Fruit fly (Drosophila melanogaster) whole organism, embryonic: ENCODE results near the gene Drice.
A peak's percentile ranks its signal among the peaks of the same experiment; 100 is the strongest.

Experiments used
- ATbp ChIP-seq: fragments of 200-800 bp; sonication (Bioruptor generic); optimal IDR thresholded peaks from 2 replicates; lab custom pipeline; 2017; ENCODE audit warnings: missing biosample characterization, mild to moderate bottlenecking, missing genetic modification characterization, missing genetic modification reagents
- Ada2b ChIP-seq: fragments of 200-800 bp; sonication (Bioruptor generic); IDR thresholded peaks from 2 replicates; pipeline ENCODE4 v1.3.6; 2022; ENCODE audit warnings: missing biosample characterization, missing genetic modification characterization
- B-H1 ChIP-seq: fragments of 200-800 bp; sonication (Bioruptor generic); IDR thresholded peaks from 3 replicates; pipeline ENCODE4 v1.3.6; 2022; ENCODE audit warnings: missing biosample characterization, missing genetic modification characterization
- CG10209 ChIP-seq: fragments of 200-800 bp; sonication (Bioruptor generic); optimal IDR thresholded peaks from 3 replicates; lab custom pipeline; 2017; ENCODE audit warnings: missing biosample characterization, mild to moderate bottlenecking, missing genetic modification characterization, missing genetic modification reagents
- CG10979 ChIP-seq: fragments of 200-800 bp; sonication (Bioruptor generic); optimal IDR thresholded peaks from 2 replicates; lab custom pipeline; 2018; ENCODE audit warnings: missing biosample characterization, mild to moderate bottlenecking, missing genetic modification characterization, moderate library complexity
- CG11560 ChIP-seq: fragments of 200-800 bp; sonication (Bioruptor generic); IDR thresholded peaks from 3 replicates; pipeline ENCODE4 v1.3.6; 2022; ENCODE audit warnings: missing biosample characterization, missing genetic modification characterization
- CG12391 ChIP-seq: fragments of 200-800 bp; sonication (Bioruptor generic); optimal IDR thresholded peaks from 3 replicates; lab custom pipeline; 2018; ENCODE audit warnings: missing biosample characterization, mild to moderate bottlenecking, missing genetic modification characterization, moderate library complexity
- CG12769 ChIP-seq: fragments of 200-800 bp; sonication (Bioruptor generic); optimal IDR thresholded peaks from 2 replicates; lab custom pipeline; 2019; ENCODE audit warnings: missing biosample characterization, mild to moderate bottlenecking, missing genetic modification characterization, moderate library complexity
- CG13424 ChIP-seq: fragments of 200-800 bp; sonication (Bioruptor generic); optimal IDR thresholded peaks from 2 replicates; lab custom pipeline; 2019; ENCODE audit warnings: missing biosample characterization, mild to moderate bottlenecking, missing genetic modification characterization, moderate library complexity
- CG13624 ChIP-seq: fragments of 200-800 bp; sonication (Bioruptor generic); optimal IDR thresholded peaks from 2 replicates; lab custom pipeline; 2016; ENCODE audit warnings: missing biosample characterization, missing genetic modification characterization
- CG17186 ChIP-seq: fragments of 200-800 bp; sonication (Bioruptor generic); optimal IDR thresholded peaks from 3 replicates; lab custom pipeline; 2017; ENCODE audit warnings: missing biosample characterization, missing genetic modification reagents, missing genetic modification characterization
- CG32532 ChIP-seq: fragments of 200-800 bp; sonication (Bioruptor generic); IDR thresholded peaks from 2 replicates; pipeline ENCODE4 v1.3.6; 2022; ENCODE audit warnings: missing biosample characterization, missing genetic modification characterization
- CG32772 ChIP-seq: fragments of 200-800 bp; sonication (Bioruptor generic); IDR thresholded peaks from 2 replicates; pipeline ENCODE4 v1.3.6; 2022; ENCODE audit warnings: missing biosample characterization, missing genetic modification characterization
- CG5953 ChIP-seq: fragments of 200-800 bp; sonication (Bioruptor generic); IDR thresholded peaks from 2 replicates; pipeline ENCODE4 v1.3.6; 2022; ENCODE audit warnings: missing biosample characterization, missing genetic modification characterization
- CG6689 ChIP-seq: fragments of 200-800 bp; sonication (Bioruptor generic); IDR thresholded peaks from 2 replicates; pipeline ENCODE4 v1.3.6; 2022; ENCODE audit warnings: missing biosample characterization, missing genetic modification characterization
- D19A ChIP-seq: fragments of 200-800 bp; optimal IDR thresholded peaks from 3 replicates; lab custom pipeline; 2019; ENCODE audit warnings: missing biosample characterization, mild to moderate bottlenecking, missing genetic modification characterization, moderate library complexity
- Dp ChIP-seq: fragments of 200-800 bp; sonication (Bioruptor generic); optimal IDR thresholded peaks from 2 replicates; lab custom pipeline; 2018; ENCODE audit warnings: missing biosample characterization, mild to moderate bottlenecking, missing genetic modification characterization, moderate library complexity
- Drgx ChIP-seq: fragments of 200-800 bp; sonication (Bioruptor generic); IDR thresholded peaks from 2 replicates; pipeline ENCODE4 v1.3.6; 2022; ENCODE audit warnings: missing biosample characterization, missing genetic modification characterization
- Elba2 ChIP-seq: fragments of 200-800 bp; sonication (Bioruptor generic); optimal IDR thresholded peaks from 3 replicates; lab custom pipeline; 2016; ENCODE audit warnings: missing biosample characterization, missing genetic modification characterization
- H15 ChIP-seq: fragments of 200-800 bp; sonication (Bioruptor generic); IDR thresholded peaks from 3 replicates; pipeline ENCODE4 v1.3.6; 2022; ENCODE audit warnings: missing biosample characterization, missing genetic modification characterization
- H2.0 ChIP-seq: fragments of 200-800 bp; sonication (Bioruptor generic); IDR thresholded peaks from 2 replicates; pipeline ENCODE4 v1.3.6; 2022; ENCODE audit warnings: missing biosample characterization, missing genetic modification characterization
- HLH54F ChIP-seq: fragments of 200-800 bp; sonication (Bioruptor generic); optimal IDR thresholded peaks from 3 replicates; lab custom pipeline; 2016; ENCODE audit warnings: missing biosample characterization, missing genetic modification characterization
- HmgD ChIP-seq: fragments of 200-800 bp; sonication (Bioruptor generic); optimal IDR thresholded peaks from 3 replicates; lab custom pipeline; 2016; ENCODE audit warnings: missing biosample characterization, missing genetic modification characterization
- Jarid2 ChIP-seq: fragments of 200-800 bp; sonication (Bioruptor generic); optimal IDR thresholded peaks from 3 replicates; lab custom pipeline; 2017; ENCODE audit warnings: mild to moderate bottlenecking, missing biosample characterization, missing genetic modification reagents, missing genetic modification characterization
- Med ChIP-seq: fragments of 200-800 bp; sonication (Bioruptor generic); peaks from one replicate; lab custom pipeline; 2016; ENCODE audit warnings: missing biosample characterization, missing genetic modification characterization, mild to moderate bottlenecking, inconsistent platforms, moderate library complexity
- Ssrp ChIP-seq: fragments of 200-800 bp; sonication (Bioruptor generic); optimal IDR thresholded peaks from 2 replicates; lab custom pipeline; 2018; ENCODE audit warnings: missing biosample characterization, mild to moderate bottlenecking, missing genetic modification characterization, moderate library complexity
- ase ChIP-seq: fragments of 200-800 bp; sonication (Bioruptor generic); IDR thresholded peaks from 3 replicates; pipeline ENCODE4 v1.3.6; 2022; ENCODE audit warnings: missing biosample characterization, missing genetic modification characterization
- az2 ChIP-seq: fragments of 200-800 bp; sonication (Bioruptor generic); optimal IDR thresholded peaks from 3 replicates; lab custom pipeline; 2016; ENCODE audit warnings: missing biosample characterization, missing genetic modification characterization
- bsh ChIP-seq, 2 experiments: fragments of 200-800 bp; sonication (Bioruptor generic); optimal IDR thresholded peaks; 2 replicates each; lab custom pipeline; 2017 to 2018; ENCODE audit warnings: mild to moderate bottlenecking in 2 of 2, missing biosample characterization in 2 of 2, missing genetic modification characterization in 2 of 2, moderate library complexity in 1 of 2
- ci ChIP-seq: fragments of 200-800 bp; sonication (Bioruptor generic); IDR thresholded peaks from 3 replicates; pipeline ENCODE4 v1.3.6; 2022; ENCODE audit warnings: missing biosample characterization, missing genetic modification characterization
- ems ChIP-seq: fragments of 200-800 bp; sonication (Bioruptor generic); optimal IDR thresholded peaks from 3 replicates; lab custom pipeline; 2016; ENCODE audit warnings: missing biosample characterization, missing genetic modification characterization
- ewg ChIP-seq: fragments of 200-800 bp; sonication (Bioruptor generic); optimal IDR thresholded peaks from 3 replicates; lab custom pipeline; 2017; ENCODE audit warnings: mild to moderate bottlenecking, missing biosample characterization, missing genetic modification reagents, missing genetic modification characterization
- hkb ChIP-seq, 2 experiments: fragments of 200-800 bp in 1 of 2; fragments of >200 bp in 1 of 2; sonication (Bioruptor generic) in 1 of 2; IDR thresholded peaks in 1 of 2; optimal IDR thresholded peaks in 1 of 2; 2 replicates each; pipeline versions ENCODE4 v1.3.6 to Lab custom; 2017 to 2022; ENCODE audit warnings: missing biosample characterization in 1 of 2, missing genetic modification characterization in 1 of 2
- otp ChIP-seq: fragments of 200-800 bp; sonication (Bioruptor generic); IDR thresholded peaks from 3 replicates; pipeline ENCODE4, ENCODE4 v1.3.6; 2022; ENCODE audit warnings: missing biosample characterization, missing genetic modification characterization
- row ChIP-seq: fragments of 200-800 bp; sonication (Bioruptor generic); IDR thresholded peaks from 3 replicates; pipeline ENCODE4 v1.3.6; 2022; ENCODE audit warnings: missing biosample characterization, missing genetic modification characterization
- sna ChIP-seq: fragments of 200-800 bp; sonication (Bioruptor generic); IDR thresholded peaks from 2 replicates; pipeline ENCODE4 v1.3.6; 2022; ENCODE audit warnings: missing biosample characterization, missing genetic modification characterization; ENCODE audit not compliant: partially characterized antibody
- tgo ChIP-seq: fragments of 200-800 bp; sonication (Bioruptor generic); IDR thresholded peaks from 3 replicates; pipeline ENCODE4 v1.3.6; 2022; ENCODE audit warnings: missing biosample characterization, missing genetic modification characterization
- ttk ChIP-seq: fragments of 200-800 bp; sonication (Bioruptor generic); IDR thresholded peaks from 2 replicates; pipeline ENCODE4 v2.1.2; 2022; ENCODE audit warnings: missing biosample characterization, missing genetic modification characterization
- zfh1 ChIP-seq: fragments of 200-800 bp; sonication (Bioruptor generic); IDR thresholded peaks from 3 replicates; pipeline ENCODE4 v1.3.6; 2022; ENCODE audit warnings: missing biosample characterization, missing genetic modification characterization

Drice gene

dm6 chr3R:29755248-29755647 lies 44.2 kb upstream of the Drice start (continued):
- TF ChIP-seq ci (GFP tag; lab: Robert Waterston, UW): peak; percentile 68
- no peak for TF ChIP-seq Dp (GFP tag; lab: Kevin White, UChicago)
- no peak for TF ChIP-seq sna
- no peak for TF ChIP-seq B-H1 (GFP tag; lab: Robert Waterston, UW)
- no peak for TF ChIP-seq HLH54F
- peak; percentile 52 for TF ChIP-seq CG32772 (GFP tag; lab: Robert Waterston, UW)
- TF ChIP-seq CG6689 (GFP tag; lab: Robert Waterston, UW): peak; percentile 30; the same call in 1 of the 2 replicates
- TF ChIP-seq HmgD (GFP tag; lab: Kevin White, UChicago): no peak
- TF ChIP-seq CG12391: no peak
- TF ChIP-seq tgo: peak; percentile 44; the same call in 2 of the 3 replicates
- no peak for TF ChIP-seq CG12769
- peak; percentile 20 for TF ChIP-seq CG10979 (tag; lab: Kevin White, UChicago)
- no peak for TF ChIP-seq CG32532 (GFP tag; lab: Robert Waterston, UW)
- peak; percentile 87 for TF ChIP-seq Drgx (GFP tag; lab: Robert Waterston, UW)
- TF ChIP-seq D19A (tag; lab: Kevin White, UChicago): no peak
- TF ChIP-seq CG13424 (tag; lab: Kevin White, UChicago): peak; percentile 30
- TF ChIP-seq CG13624: no peak
- 0 out of 3 replicates have a peak, but pooled peaks have one; percentile 35 for TF ChIP-seq CG11560 (tag; lab: Robert Waterston, UW)
- TF ChIP-seq row: peak; percentile 45
- peak; percentile 11 for TF ChIP-seq Ssrp
- no peak for TF ChIP-seq Ada2b (GFP tag; lab: Robert Waterston, UW)
- peak; percentile 50; the same call in 1 of the 3 replicates for TF ChIP-seq otp
- no peak for TF ChIP-seq Elba2 (GFP tag; lab: Kevin White, UChicago)
- TF ChIP-seq ase (GFP tag; lab: Robert Waterston, UW): peak; percentile 61; the same call in 2 of the 3 replicates
- TF ChIP-seq CG5953 (GFP tag; lab: Robert Waterston, UW): 0 out of 2 replicates have a peak, but pooled peaks have one; percentile 9
- no peak for TF ChIP-seq Jarid2 (GFP tag; lab: Kevin White, UChicago)
- TF ChIP-seq ems (GFP tag; lab: Kevin White, UChicago): peak; percentile 3
- peak; percentile 53; the same call in 1 of the 3 replicates for TF ChIP-seq H15 (GFP tag; lab: Robert Waterston, UW)
- peak; percentile 10 for TF ChIP-seq az2
- TF ChIP-seq H2.0 (GFP tag; lab: Robert Waterston, UW): no peak
- TF ChIP-seq bsh (GFP tag; optimal IDR thresholded peaks at IDR 0.05; lab: Kevin White, UChicago): peak in 1 of 2 experiments; percentile 4
- TF ChIP-seq ATbp: peak; percentile 46
- TF ChIP-seq Med (GFP tag; lab: Kevin White, UChicago): peak; percentile 55
- TF ChIP-seq ewg (GFP tag; lab: Kevin White, UChicago): peak; percentile 17
- TF ChIP-seq hkb (optimal IDR thresholded peaks at IDR 0.05; lab: Kevin White, UChicago): no peak
- TF ChIP-seq hkb (GFP tag; IDR thresholded peaks at IDR 0.05; lab: Robert Waterston, UW): 0 out of 2 replicates have a peak, but pooled peaks have one; percentile 14
- peak; percentile 7 for TF ChIP-seq CG10209 (GFP tag; lab: Kevin White, UChicago)
- TF ChIP-seq zfh1 (GFP tag; lab: Robert Waterston, UW): peak; percentile 59; the same call in 2 of the 3 replicates
- TF ChIP-seq ttk (GFP tag; lab: Robert Waterston, UW): 0 out of 2 replicates have a peak, but pooled peaks have one; percentile 28
- TF ChIP-seq, all 482 proteins: peak for 69

- TF ChIP-seq CG17186 (GFP tag; lab: Kevin White, UChicago) (no peak), Drgx (GFP tag; lab: Robert Waterston, UW) (peak; percentile 13; the same call in 1 of the 2 replicates)
Measured at dm6 chr3R:29756153-29756552, 43.3 kb upstream of the Drice start.
